Worm (Caenorhabditis elegans): ENCODE data around the gene F47B8.10.

DNA sequence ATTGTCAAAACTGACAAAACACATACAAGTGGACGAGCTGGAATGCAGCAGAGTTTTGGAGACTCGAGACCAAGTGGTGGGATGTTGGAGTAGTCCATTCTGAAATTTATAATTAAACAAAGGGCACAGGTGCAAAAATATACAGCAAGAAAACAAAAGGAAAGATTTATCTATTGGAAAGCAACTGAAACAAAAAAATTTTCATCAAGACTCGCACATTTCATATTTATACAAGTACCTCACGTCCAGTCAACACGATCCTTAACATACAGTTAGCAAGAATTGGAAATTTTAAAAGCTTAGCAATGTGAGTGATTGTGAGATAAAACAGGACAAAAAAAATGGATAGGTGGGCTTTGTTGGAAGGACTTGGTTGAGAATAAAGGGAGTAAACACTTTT lies 27.5 kb upstream of the F47B8.10 start, which contains the start of gene F47B8.1:
- TF ChIP-seq unc-62 (GFP tag; optimal IDR thresholded peaks at IDR 0.05) (no peak), nhr-237 (tag; optimal IDR thresholded peaks at IDR 0.05) (no peak), ces-1 (GFP tag; optimal IDR thresholded peaks at IDR 0.05) (no peak)
